Worm (Caenorhabditis elegans): Measurements from ENCODE around the gene C47E12.9.
A peak's percentile ranks its signal among the peaks of the same experiment; 100 is the strongest.

DNA sequence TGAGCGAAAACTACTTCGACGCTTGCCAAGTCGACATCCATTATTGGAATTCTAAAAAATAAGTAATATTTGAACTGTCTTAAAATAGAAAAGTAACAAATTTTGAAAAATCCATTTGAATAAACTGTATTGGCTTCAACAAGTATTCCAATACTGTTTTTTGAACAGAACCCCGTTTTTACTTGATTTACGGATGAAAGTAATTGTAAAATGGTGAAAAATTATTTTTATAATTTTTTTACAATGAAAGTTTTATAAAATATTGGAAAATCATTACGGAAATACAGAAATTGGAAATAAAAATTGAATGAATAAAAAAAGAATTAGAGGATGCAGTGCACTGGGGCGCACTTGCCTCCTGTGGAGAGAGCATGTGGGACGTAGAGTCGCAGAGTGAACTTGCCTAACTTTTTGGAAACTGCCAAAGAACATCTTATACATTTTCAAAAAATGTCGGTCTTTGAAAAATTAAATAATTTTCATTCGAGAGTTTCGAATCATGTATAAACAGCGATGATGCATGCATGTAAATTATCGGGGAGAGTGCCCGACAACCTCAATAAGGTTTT, 7.8 kb downstream of the C47E12.9 start, which contains the start of gene rrp-1:
- TF ChIP-seq lin-15B (tag; optimal IDR thresholded peaks at IDR 0.05) (no peak), elt-3 (tag; optimal IDR thresholded peaks at IDR 0.05) (no peak), lin-13 (GFP tag; optimal IDR thresholded peaks at IDR 0.05) (no peak), nhr-12 (tag; optimal IDR thresholded peaks at IDR 0.05) (no peak), snpc-4 (tag; optimal IDR thresholded peaks at IDR 0.05) (no peak), fos-1 (tag; optimal IDR thresholded peaks at IDR 0.05) (no peak), aly-2 (tag; optimal IDR thresholded peaks at IDR 0.05) (no peak), lsy-2 (tag; optimal IDR thresholded peaks at IDR 0.05) (no peak), efl-1 (optimal IDR thresholded peaks at IDR 0.05) (peak; percentile 3 to 29), efl-1 (GFP tag; optimal IDR thresholded peaks at IDR 0.05 in 1 of 2) (no peak), unc-62 (GFP tag; optimal IDR thresholded peaks at IDR 0.05) (no peak), nhr-11 (tag; optimal IDR thresholded peaks at IDR 0.05) (no peak), aha-1 (tag; optimal IDR thresholded peaks at IDR 0.05) (no peak), nhr-19 (GFP tag; conservative IDR thresholded peaks at IDR 0.05) (no peak), unc-130 (tag; optimal IDR thresholded peaks at IDR 0.05) (no peak)

Data from whole organism, L1 larva.